Worm (Caenorhabditis elegans) whole organism, L4/young adult: Measurements from ENCODE around the gene nspb-7.

ENCODE experiments used
- W03F9.2 ChIP-seq: fragments of 150-350 bp; optimal IDR thresholded peaks from 2 replicates; lab custom pipeline; 2014; ENCODE audit warnings: missing biosample characterization, missing genetic modification characterization
- dao-5 ChIP-seq: sonication (generic microtip); optimal IDR thresholded peaks from 2 replicates; lab custom pipeline; 2016; ENCODE audit warnings: missing genotype, missing genetic modification characterization, moderate library complexity, missing compliant biosample characterization
- him-1 ChIP-seq: sonication (generic microtip); optimal IDR thresholded peaks from 2 replicates; lab custom pipeline; 2016; ENCODE audit warnings: missing genotype, missing genetic modification reagents, missing genetic modification characterization, missing compliant biosample characterization

nspb-7 gene

DNA sequence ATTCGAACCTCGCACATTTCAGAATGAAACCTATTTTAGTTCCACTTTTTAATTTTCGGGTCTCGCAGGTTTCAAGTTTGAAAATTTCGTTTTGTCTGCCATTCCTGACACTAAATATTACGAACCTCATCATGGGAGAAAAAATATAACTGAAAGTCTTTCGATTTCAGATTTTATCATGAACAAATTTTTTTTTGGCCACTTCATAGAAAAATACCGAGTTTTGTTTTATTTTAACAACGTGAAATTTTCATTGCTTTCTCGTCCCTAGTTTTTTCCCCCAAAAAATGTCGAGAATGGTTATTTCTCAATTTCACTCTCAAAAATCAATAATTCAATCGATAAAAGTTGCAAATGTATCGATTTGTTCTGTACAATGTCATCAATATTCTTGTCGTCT lies 603 bp downstream of the nspb-7 start, which contains the start of gene C01G12.9:
Gene C01G12.9 (plus strand): TSS at position 301 of the 400 bp plus-strand sequence.
- TF ChIP-seq W03F9.2 = no peak
- TF ChIP-seq dao-5 (tag; lab: Kevin White, UChicago) = no peak
- TF ChIP-seq him-1 (tag; lab: Kevin White, UChicago) = no peak

- no peak for TF ChIP-seq W03F9.2
These were observed 2.4 kb downstream of the nspb-7 start, which contains the start of the genes nspb-8 and nspb-9 for ce11 chrII:14580549-14580948. Gene nspb-8 (minus strand): TSS chrII:14580649. Gene nspb-9 (plus strand): TSS chrII:14580859.

DNA sequence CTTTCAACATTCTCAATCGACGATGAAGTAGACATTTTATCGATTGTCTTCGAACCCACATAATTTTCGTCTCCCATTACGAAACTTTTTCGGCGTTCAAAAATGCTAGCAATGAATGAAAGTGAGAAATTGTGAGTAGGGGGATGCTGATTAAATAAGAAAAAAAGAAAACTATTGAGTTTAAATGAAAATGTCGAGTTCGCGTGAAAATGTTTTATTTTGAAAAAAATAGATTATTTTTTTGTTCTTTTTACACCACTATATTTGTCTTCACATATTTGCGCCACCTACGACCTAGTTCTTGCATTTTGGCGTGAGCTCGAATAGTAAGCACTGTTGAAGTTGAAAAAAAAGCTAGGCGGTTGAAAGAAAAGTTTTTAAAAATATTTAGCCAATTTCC lies 4.1 kb downstream of the nspb-7 start, which contains the start of gene C01G12.3:
Gene C01G12.3 (minus strand): TSS at position 101 of the 400 bp plus-strand sequence.
- no peak for TF ChIP-seq W03F9.2
- no peak for TF ChIP-seq him-1 (tag; lab: Kevin White, UChicago)
- TF ChIP-seq dao-5 (tag; lab: Kevin White, UChicago) = no peak

- TF ChIP-seq dao-5 (tag; lab: Kevin White, UChicago) (no peak), W03F9.2 (no peak), him-1 (tag; lab: Kevin White, UChicago) (no peak)
These were observed 9.3 kb downstream of the nspb-7 start, which contains the start of gene C01G12.5 for ce11 chrII:14587407-14587806. Gene C01G12.5 (minus strand): TSS chrII:14587507.

DNA sequence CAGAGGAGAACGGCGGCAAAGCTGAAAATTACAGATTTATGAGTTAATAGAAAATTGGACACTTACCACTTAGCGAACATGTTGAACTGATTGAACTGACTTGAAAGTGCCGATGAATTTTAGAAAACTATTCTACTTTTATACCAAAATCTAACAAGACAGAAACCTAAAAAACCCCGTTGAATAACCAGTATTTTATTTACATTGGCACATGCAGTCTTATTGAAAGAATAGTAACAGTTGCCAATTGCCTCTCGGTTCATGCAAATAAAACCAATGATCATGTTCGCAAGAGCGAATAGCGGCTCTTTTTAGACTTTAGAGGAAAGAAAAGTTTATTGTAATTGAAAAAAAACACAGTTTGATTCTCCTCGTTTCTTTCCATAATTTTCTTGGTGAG lies 10.0 kb downstream of the nspb-7 start, which contains the start of gene nspb-10:
Gene nspb-10 (minus strand): TSS at position 101 of the 400 bp plus-strand sequence.
- no peak for TF ChIP-seq dao-5 (tag; lab: Kevin White, UChicago)
- TF ChIP-seq him-1 (tag; lab: Kevin White, UChicago) = no peak
- TF ChIP-seq W03F9.2 = no peak

DNA sequence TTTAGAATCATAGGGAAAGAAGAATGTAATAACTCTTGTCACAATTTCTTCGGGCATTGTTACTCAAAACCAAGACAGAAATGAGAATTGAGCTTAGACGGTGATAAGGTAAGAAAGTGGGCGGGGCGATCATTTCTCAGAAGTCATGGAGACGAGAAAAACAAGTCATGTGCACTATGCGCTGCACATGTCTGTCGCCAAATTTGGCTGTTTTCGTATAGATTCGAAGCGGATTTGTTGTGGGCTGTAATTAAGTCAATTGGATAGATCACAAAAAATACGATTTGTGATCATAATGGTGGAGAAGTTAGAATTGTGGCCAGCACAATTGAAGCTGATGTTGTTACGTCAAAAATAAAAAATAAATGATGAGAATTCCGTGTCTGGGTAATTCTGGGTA lies 13.6 kb downstream of the nspb-7 start, which contains the start of gene C01G12.7:
Gene C01G12.7 (minus strand): TSS at position 195 of the 400 bp plus-strand sequence.
- TF ChIP-seq W03F9.2 (no peak), him-1 (tag; lab: Kevin White, UChicago) (no peak), dao-5 (tag; lab: Kevin White, UChicago) (no peak)

ce11 chrII:14592629-14593028 lies 14.5 kb downstream of the nspb-7 start:
- TF ChIP-seq him-1 (tag; lab: Kevin White, UChicago) (no peak), W03F9.2 (no peak), dao-5 (tag; lab: Kevin White, UChicago) (no peak)

DNA sequence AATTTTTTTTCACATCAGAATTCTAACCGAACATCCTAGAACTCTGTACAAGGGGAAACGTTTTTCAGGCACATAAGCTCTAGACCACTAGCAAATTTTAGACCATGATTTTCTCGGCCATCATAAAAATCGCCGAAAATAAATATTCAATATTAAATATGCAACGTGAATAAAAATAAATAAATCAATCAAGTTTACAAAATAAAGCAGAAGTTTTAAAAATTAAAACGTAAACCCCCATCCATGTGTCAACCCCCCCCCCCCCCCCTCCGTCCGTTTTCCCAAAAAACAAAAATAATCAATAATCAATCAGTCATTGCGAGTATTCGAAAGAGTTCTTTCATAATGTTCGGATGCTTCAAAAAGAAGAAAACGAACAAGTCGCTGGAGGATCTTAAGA lies 15.2 kb downstream of the nspb-7 start, which contains the start of gene catp-4:
Gene catp-4 (plus strand): TSS at position 301 of the 400 bp plus-strand sequence.
- TF ChIP-seq dao-5 (tag; lab: Kevin White, UChicago) (no peak), W03F9.2 (no peak), him-1 (tag; lab: Kevin White, UChicago) (no peak)

DNA sequence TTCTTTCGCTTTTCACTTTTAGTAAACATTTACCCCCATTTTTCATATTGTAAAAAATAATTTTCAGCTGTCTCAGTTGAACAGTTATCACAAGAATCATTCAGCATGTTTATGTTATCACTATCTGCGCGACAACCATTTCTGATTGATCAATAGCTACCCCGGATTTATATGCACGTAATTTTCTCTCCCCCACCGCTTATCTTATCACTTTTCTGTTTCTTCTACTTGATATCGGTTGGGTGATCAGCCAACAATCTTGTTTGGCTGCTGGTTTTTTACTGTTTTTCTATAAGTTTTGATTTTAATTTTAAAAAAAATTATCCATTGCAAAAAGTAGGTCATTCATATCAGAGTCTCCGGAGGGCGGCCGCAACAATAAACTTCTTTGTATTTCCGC lies 19.7 kb downstream of the nspb-7 start:
- TF ChIP-seq dao-5 (tag; lab: Kevin White, UChicago) = no peak
- no peak for TF ChIP-seq him-1 (tag; lab: Kevin White, UChicago)
- no peak for TF ChIP-seq W03F9.2

DNA sequence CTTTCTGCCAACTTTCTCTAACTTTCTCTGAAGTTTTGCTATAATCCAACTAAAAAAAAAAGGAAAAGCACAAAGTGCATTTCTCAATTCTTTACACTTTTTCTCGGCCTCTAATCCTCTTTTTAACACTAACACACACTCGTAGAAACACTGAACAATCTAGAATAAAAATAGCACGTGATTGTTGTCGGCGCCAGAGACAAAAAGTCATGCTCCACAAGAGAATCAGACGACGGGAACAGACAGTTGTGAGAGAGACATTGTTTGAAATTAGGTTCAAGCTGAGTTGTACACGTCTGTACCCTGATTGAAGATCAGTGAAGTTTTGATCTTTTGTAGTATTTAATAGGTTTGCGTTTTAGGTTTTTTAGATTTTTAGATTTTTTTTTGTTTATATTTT lies 20.3 kb downstream of the nspb-7 start:
- TF ChIP-seq dao-5 (tag; lab: Kevin White, UChicago) = no peak
- TF ChIP-seq him-1 (tag; lab: Kevin White, UChicago) = no peak

DNA sequence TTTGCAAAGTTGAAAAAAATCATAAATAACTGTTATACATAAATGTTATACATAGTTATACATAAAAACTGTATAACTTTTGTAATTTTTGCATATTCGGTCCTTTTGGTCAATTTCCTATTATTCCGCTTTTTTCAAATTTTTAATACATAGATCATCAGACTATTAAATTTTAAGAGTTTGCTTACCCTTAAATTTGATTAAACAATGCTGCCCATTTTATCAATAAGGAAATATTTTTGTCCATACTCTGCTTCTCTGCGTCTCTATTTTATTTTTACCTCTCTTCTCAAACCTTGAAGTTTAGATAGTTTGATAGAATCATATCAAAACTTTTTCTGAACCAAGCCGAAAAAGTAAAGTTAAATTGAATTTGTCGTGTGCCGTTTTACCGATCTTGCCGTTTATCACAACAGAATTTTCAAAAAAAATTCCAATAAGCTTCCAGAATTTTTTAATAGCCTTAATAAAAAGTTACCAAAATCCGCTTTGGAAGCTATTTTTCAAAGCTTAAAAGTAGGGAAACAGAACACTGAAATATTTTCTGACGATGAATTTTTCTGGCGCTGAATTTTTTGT lies 21.3 kb downstream of the nspb-7 start:
- no peak for TF ChIP-seq dao-5 (tag; lab: Kevin White, UChicago)
- TF ChIP-seq W03F9.2 = no peak
- TF ChIP-seq him-1 (tag; lab: Kevin White, UChicago) = no peak

ce11 chrII:14599933-14600630 lies 22.0 kb downstream of the nspb-7 start:
- TF ChIP-seq W03F9.2 (no peak), him-1 (tag; lab: Kevin White, UChicago) (no peak), dao-5 (tag; lab: Kevin White, UChicago) (no peak)

DNA sequence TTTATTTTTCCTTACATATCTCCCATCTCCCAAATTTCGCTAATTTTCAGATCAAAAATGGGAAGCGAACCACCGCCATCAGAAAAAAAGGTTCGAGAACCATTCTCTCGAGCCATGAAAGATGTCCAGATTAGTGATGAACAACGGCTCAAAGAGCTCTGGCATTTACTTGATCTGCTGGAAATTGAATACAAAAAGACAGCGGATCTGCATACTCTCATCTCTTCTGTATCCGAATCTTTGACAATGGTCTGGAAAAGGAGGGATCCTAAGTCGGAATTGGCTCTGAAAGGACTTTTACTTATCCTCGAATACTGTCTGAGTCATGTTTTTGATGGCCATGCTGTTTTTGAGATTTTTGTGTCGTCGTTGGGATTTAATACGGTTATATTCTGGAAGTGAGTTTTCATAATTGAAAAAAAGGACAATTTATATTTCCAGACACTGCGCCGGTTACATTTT lies 22.8 kb downstream of the nspb-7 start, which contains the start of gene tps-2:
Gene tps-2 (plus strand): TSS at position 51 of the 462 bp plus-strand sequence.
- no peak for TF ChIP-seq W03F9.2
- TF ChIP-seq him-1 (tag; lab: Kevin White, UChicago) = no peak
- TF ChIP-seq dao-5 (tag; lab: Kevin White, UChicago) = no peak

- TF ChIP-seq W03F9.2 (no peak), dao-5 (tag; lab: Kevin White, UChicago) (no peak), him-1 (tag; lab: Kevin White, UChicago) (no peak)
These were observed 24.6 kb downstream of the nspb-7 start for ce11 chrII:14602735-14603134.
